Worm (Caenorhabditis elegans) whole organism, early embryonic: ENCODE results near the gene num-1.

ENCODE experiments used
- B0310.2 ChIP-seq: sonication (generic microtip); optimal IDR thresholded peaks from 2 replicates; lab custom pipeline; 2016; ENCODE audit warnings: mild to moderate bottlenecking, missing genetic modification characterization, missing compliant biosample characterization
- F13C5.2 ChIP-seq: sonication (generic microtip); optimal IDR thresholded peaks from 2 replicates; lab custom pipeline; 2017; ENCODE audit warnings: mild to moderate bottlenecking, missing genetic modification characterization, inconsistent platforms, missing compliant biosample characterization
- aly-1 ChIP-seq: sonication (generic microtip); optimal IDR thresholded peaks from 2 replicates; lab custom pipeline; 2016; ENCODE audit warnings: missing genetic modification characterization, missing compliant biosample characterization
- ama-1 ChIP-seq: fragments of 150-350 bp; optimal IDR thresholded peaks from 2 replicates; lab custom pipeline; 2014
- ceh-13 ChIP-seq: fragments of 200-800 bp; sonication (Bioruptor generic); optimal IDR thresholded peaks from 2 replicates; lab custom pipeline; 2018; ENCODE audit warnings: mild to moderate bottlenecking, missing genetic modification characterization, missing compliant biosample characterization
- ceh-36 ChIP-seq: sonication (generic microtip); optimal IDR thresholded peaks from 2 replicates; lab custom pipeline; 2016; ENCODE audit warnings: missing genetic modification characterization, inconsistent platforms, missing compliant biosample characterization
- ets-7 ChIP-seq: sonication (generic microtip); optimal IDR thresholded peaks from 2 replicates; lab custom pipeline; 2016; ENCODE audit warnings: missing genotype, missing genetic modification characterization, missing compliant biosample characterization
- flt-1 ChIP-seq: fragments of 200-800 bp; sonication (Bioruptor generic); IDR thresholded peaks from 2 replicates; pipeline ENCODE4 v1.3.6; 2022; ENCODE audit warnings: missing genetic modification characterization, missing compliant biosample characterization
- hmbx-1 ChIP-seq: sonication (generic microtip); optimal IDR thresholded peaks from 2 replicates; lab custom pipeline; 2016; ENCODE audit warnings: mild to moderate bottlenecking, missing genetic modification characterization, missing compliant biosample characterization
- hmg-4 ChIP-seq: fragments of 200-800 bp; sonication (Bioruptor generic); optimal IDR thresholded peaks from 2 replicates; lab custom pipeline; 2018; ENCODE audit warnings: mild to moderate bottlenecking, missing genetic modification characterization, missing compliant biosample characterization
- hnd-1 ChIP-seq: sonication (generic microtip); optimal IDR thresholded peaks from 2 replicates; lab custom pipeline; 2016; ENCODE audit warnings: missing genetic modification characterization, missing compliant biosample characterization
- pes-1 ChIP-seq: fragments of 200-800 bp; sonication (Bioruptor generic); IDR thresholded peaks from 2 replicates; pipeline ENCODE4 v1.3.6; 2022; ENCODE audit warnings: missing genetic modification reagents, missing genetic modification characterization, missing compliant biosample characterization
- scrt-1 ChIP-seq: fragments of 200-800 bp; sonication (Bioruptor generic); IDR thresholded peaks from 2 replicates; pipeline ENCODE4 v1.3.6; 2022; ENCODE audit warnings: missing genetic modification characterization, missing compliant biosample characterization
- sea-1 ChIP-seq: fragments of 200-800 bp; sonication (Bioruptor generic); conservative IDR thresholded peaks from 2 replicates; pipeline ENCODE4 v1.3.6; 2022; ENCODE audit warnings: missing genetic modification characterization, missing compliant biosample characterization
- tbx-11 ChIP-seq: fragments of 200-800 bp; sonication (Bioruptor generic); IDR thresholded peaks from 2 replicates; pipeline ENCODE4 v1.3.6; 2022; ENCODE audit warnings: missing genetic modification characterization, missing compliant biosample characterization
- tbx-37 ChIP-seq: fragments of 200-800 bp; sonication (Bioruptor generic); conservative IDR thresholded peaks from 2 replicates; pipeline ENCODE4 v1.3.6; 2022; ENCODE audit warnings: missing genetic modification reagents, missing genetic modification characterization, missing compliant biosample characterization
- tra-4 ChIP-seq: sonication (generic microtip); optimal IDR thresholded peaks from 2 replicates; lab custom pipeline; 2017; ENCODE audit warnings: missing genetic modification characterization, missing compliant biosample characterization

The num-1 gene

ce11 chrV:20829511-20829910, at the start of gene num-1:
TSS of gene num-1 (plus strand) at chrV:20829811.
- no peak for TF ChIP-seq scrt-1 (GFP tag; lab: Robert Waterston, UW)
- TF ChIP-seq ceh-13, result no peak
- TF ChIP-seq ama-1, result no peak
- no peak for TF ChIP-seq hmg-4 (GFP tag; lab: Kevin White, UChicago)
- TF ChIP-seq hnd-1, result no peak
- no peak for TF ChIP-seq ceh-36
- TF ChIP-seq B0310.2, result no peak
- no peak for TF ChIP-seq hmbx-1 (tag; lab: Kevin White, UChicago)
- TF ChIP-seq tbx-37 (GFP tag; lab: Robert Waterston, UW), result no peak
- no peak for TF ChIP-seq tbx-11 (GFP tag; lab: Robert Waterston, UW)
- no peak for TF ChIP-seq F13C5.2 (tag; lab: Kevin White, UChicago)
- TF ChIP-seq tra-4 (tag; lab: Kevin White, UChicago), result no peak
- TF ChIP-seq flt-1 (GFP tag; lab: Robert Waterston, UW), result no peak
- TF ChIP-seq ets-7, result no peak
- TF ChIP-seq sea-1 (GFP tag; lab: Robert Waterston, UW), result no peak
- no peak for TF ChIP-seq aly-1 (tag; lab: Kevin White, UChicago)
- TF ChIP-seq pes-1 (GFP tag; lab: Robert Waterston, UW), result no peak

ce11 chrV:20780400-20780799, 49.2 kb upstream of the num-1 start, which contains the start of gene hif-1:
TSS of gene hif-1 (plus strand) at chrV:20780407.
- TF ChIP-seq hnd-1 (no peak), scrt-1 (GFP tag; lab: Robert Waterston, UW) (no peak), tbx-37 (GFP tag; lab: Robert Waterston, UW) (no peak), sea-1 (GFP tag; lab: Robert Waterston, UW) (no peak), ama-1 (no peak), hmbx-1 (tag; lab: Kevin White, UChicago) (no peak), pes-1 (GFP tag; lab: Robert Waterston, UW) (no peak), B0310.2 (no peak), ceh-13 (no peak), tra-4 (tag; lab: Kevin White, UChicago) (no peak), F13C5.2 (tag; lab: Kevin White, UChicago) (no peak), tbx-11 (GFP tag; lab: Robert Waterston, UW) (no peak), ceh-36 (no peak)

- no peak for TF ChIP-seq hnd-1
Measured at ce11 chrV:20781346-20781952, 48.2 kb upstream of the num-1 start.

- no peak for TF ChIP-seq tbx-37 (GFP tag; lab: Robert Waterston, UW)
- no peak for TF ChIP-seq hnd-1
- TF ChIP-seq F13C5.2 (tag; lab: Kevin White, UChicago), result no peak
- TF ChIP-seq hmg-4 (GFP tag; lab: Kevin White, UChicago), result no peak
- no peak for TF ChIP-seq scrt-1 (GFP tag; lab: Robert Waterston, UW)
- no peak for TF ChIP-seq ceh-13
- TF ChIP-seq ets-7, result no peak
- TF ChIP-seq pes-1 (GFP tag; lab: Robert Waterston, UW), result no peak
Measured at ce11 chrV:20782188-20782587, 47.4 kb upstream of the num-1 start.

- TF ChIP-seq tbx-37 (GFP tag; lab: Robert Waterston, UW) (0 out of 2 replicates have a peak, but pooled peaks have one; percentile 5), B0310.2 (no peak), aly-1 (tag; lab: Kevin White, UChicago) (no peak)
Measured at ce11 chrV:20783642-20784041, 46.0 kb upstream of the num-1 start.

ce11 chrV:20785050-20785847, 44.4 kb upstream of the num-1 start:
- TF ChIP-seq ets-7 (no peak), F13C5.2 (tag; lab: Kevin White, UChicago) (no peak), sea-1 (GFP tag; lab: Robert Waterston, UW) (no peak), ceh-36 (no peak)

ce11 chrV:20785848-20786225, 43.8 kb upstream of the num-1 start:
- no peak for TF ChIP-seq ets-7
- TF ChIP-seq pes-1 (GFP tag; lab: Robert Waterston, UW), result no peak
- TF ChIP-seq tbx-37 (GFP tag; lab: Robert Waterston, UW), result no peak
- TF ChIP-seq hnd-1, result no peak
- no peak for TF ChIP-seq B0310.2
- no peak for TF ChIP-seq scrt-1 (GFP tag; lab: Robert Waterston, UW)
- no peak for TF ChIP-seq ceh-36
- no peak for TF ChIP-seq aly-1 (tag; lab: Kevin White, UChicago)
- no peak for TF ChIP-seq flt-1 (GFP tag; lab: Robert Waterston, UW)
- no peak for TF ChIP-seq ceh-13
- no peak for TF ChIP-seq ama-1
- TF ChIP-seq hmg-4 (GFP tag; lab: Kevin White, UChicago), result no peak
- TF ChIP-seq sea-1 (GFP tag; lab: Robert Waterston, UW), result no peak
- no peak for TF ChIP-seq hmbx-1 (tag; lab: Kevin White, UChicago)
- no peak for TF ChIP-seq tbx-11 (GFP tag; lab: Robert Waterston, UW)
- no peak for TF ChIP-seq F13C5.2 (tag; lab: Kevin White, UChicago)
- no peak for TF ChIP-seq tra-4 (tag; lab: Kevin White, UChicago)

- no peak for TF ChIP-seq hnd-1
- TF ChIP-seq ceh-36, result no peak
- TF ChIP-seq sea-1 (GFP tag; lab: Robert Waterston, UW), result no peak
- no peak for TF ChIP-seq pes-1 (GFP tag; lab: Robert Waterston, UW)
- TF ChIP-seq ets-7, result no peak
- no peak for TF ChIP-seq F13C5.2 (tag; lab: Kevin White, UChicago)
- TF ChIP-seq hmg-4 (GFP tag; lab: Kevin White, UChicago), result no peak
Measured at ce11 chrV:20789105-20789504, 40.5 kb upstream of the num-1 start, which contains the start of gene tpan-1. TSS of gene tpan-1 (plus strand) at chrV:20789502.
